Worm (Caenorhabditis elegans) whole organism, L4 larva: ENCODE results near the gene C14C10.10.

ENCODE experiments used
- ama-1 ChIP-seq: fragments of 150-350 bp; optimal IDR thresholded peaks from 2 replicates; lab custom pipeline; 2014; ENCODE audit warnings: inconsistent platforms, mixed read lengths
- dmd-8 ChIP-seq: fragments of 200-800 bp; sonication (Bioruptor generic); IDR thresholded peaks from 2 replicates; pipeline ENCODE4 v1.3.6; 2022; ENCODE audit warnings: missing genetic modification characterization, missing compliant biosample characterization
- jun-1 ChIP-seq: fragments of 150-350 bp; optimal IDR thresholded peaks from 2 replicates; lab custom pipeline; 2014; ENCODE audit warnings: missing biosample characterization, missing genetic modification reagents, missing genetic modification characterization
- nhr-77 ChIP-seq: fragments of 150-350 bp; optimal IDR thresholded peaks from 2 replicates; lab custom pipeline; 2014; ENCODE audit warnings: missing biosample characterization, missing genetic modification characterization
- snpc-4 ChIP-seq: fragments of 150-350 bp; optimal IDR thresholded peaks from 2 replicates; lab custom pipeline; 2014; ENCODE audit warnings: missing biosample characterization, missing genetic modification characterization
- unc-62 ChIP-seq, 3 experiments: fragments of 150-350 bp in 1 of 3; sonication (generic microtip); optimal IDR thresholded peaks in 2 of 3; peaks in 1 of 3; 1 replicate in 1 of 3; 2 replicates in 2 of 3; lab custom pipeline; 2014 to 2017; ENCODE audit warnings: missing biosample characterization in 3 of 3, missing genetic modification characterization in 3 of 3, missing genetic modification reagents in 3 of 3, missing genotype in 1 of 3

ce11 chrV:12599110-12599509 is at the start of gene C14C10.10, which contains the start of gene ril-2:
- TF ChIP-seq snpc-4 (no peak), nhr-77 (tag; lab: Kevin White, UChicago) (no peak), unc-62 (GFP tag; optimal IDR thresholded peaks at IDR 0.05 in 1 of 2; lab: Kevin White, UChicago) (no peak), unc-62 (tag; optimal IDR thresholded peaks at IDR 0.05; lab: Kevin White, UChicago) (no peak), dmd-8 (GFP tag; lab: Robert Waterston, UW) (no peak), ama-1 (no peak), jun-1 (tag; lab: Kevin White, UChicago) (no peak)
